In genomic region chr3R:5592009-5592572, dm6 we compare ENCODE assay signal across 2 fruit fly cellular contexts.
TF ChIP-seq lines count a peak whose summit lies in the region.

No protein-coding gene starts in this region.

TF ChIP-seq in whole organism, adult, 20 proteins besides CTCF, POLR2A, EP300 and RAD21 (continued from another document):
- TF ChIP-seq CG33017 (tag; optimal IDR thresholded peaks at IDR 0.05; lab: Kevin White, UChicago) (no peak), CG1620 (GFP tag; optimal IDR thresholded peaks at IDR 0.05; lab: Kevin White, UChicago) (no peak)

TF ChIP-seq in whole organism, embryonic, 481 proteins besides CTCF, POLR2A, EP300 and RAD21 (continued from another document):
- TF ChIP-seq twi (tag; optimal IDR thresholded peaks at IDR 0.05; lab: Kevin White, UChicago) (no peak), nerfin-2 (GFP tag; IDR thresholded peaks at IDR 0.05; lab: Robert Waterston, UW; ENCODE audit: partially characterized antibody) (0 out of 2 replicates have a peak, but pooled peaks have one; percentile 28), lilli (GFP tag; optimal IDR thresholded peaks at IDR 0.05; lab: Kevin White, UChicago) (no peak), Usf (GFP tag; optimal IDR thresholded peaks at IDR 0.05; lab: Kevin White, UChicago) (peak; percentile 91), sd (tag; optimal IDR thresholded peaks at IDR 0.05; lab: Kevin White, UChicago) (no peak), vnd (GFP tag; IDR thresholded peaks at IDR 0.05; lab: Robert Waterston, UW; ENCODE audit: partially characterized antibody) (no peak), otp (GFP tag; IDR thresholded peaks at IDR 0.05; lab: Robert Waterston, UW) (no peak), slp2 (GFP tag; optimal IDR thresholded peaks at IDR 0.05; lab: Kevin White, UChicago) (no peak), CG8290 (GFP tag; optimal IDR thresholded peaks at IDR 0.05; lab: Kevin White, UChicago) (no peak), CG8290 (tag; optimal IDR thresholded peaks at IDR 0.05; lab: Kevin White, UChicago) (peak in 1 of 2 experiments; percentile 19), Med (GFP tag; lab: Kevin White, UChicago) (peak; percentile 73), bigmax (GFP tag; optimal IDR thresholded peaks at IDR 0.05; lab: Kevin White, UChicago) (peak; percentile 13), CG12942 (GFP tag; optimal IDR thresholded peaks at IDR 0.05; lab: Kevin White, UChicago) (no peak), B-H2 (GFP tag; optimal IDR thresholded peaks at IDR 0.05; lab: Kevin White, UChicago) (peak; percentile 28), CG11456 (GFP tag; IDR thresholded peaks at IDR 0.05; lab: Robert Waterston, UW) (no peak), BtbVII (GFP tag; optimal IDR thresholded peaks at IDR 0.05; lab: Kevin White, UChicago) (no peak), YL-1 (GFP tag; optimal IDR thresholded peaks at IDR 0.05; lab: Kevin White, UChicago) (peak; percentile 78), CG10543 (GFP tag; optimal IDR thresholded peaks at IDR 0.05; lab: Kevin White, UChicago) (peak; percentile 13), CG8478 (optimal IDR thresholded peaks at IDR 0.05; lab: Kevin White, UChicago) (peak; percentile 17), ftz-f1 (GFP tag; optimal IDR thresholded peaks at IDR 0.05; lab: Kevin White, UChicago) (peak; percentile 63), ind (GFP tag; optimal IDR thresholded peaks at IDR 0.05; lab: Kevin White, UChicago) (no peak), Xbp1 (GFP tag; optimal IDR thresholded peaks at IDR 0.05; lab: Kevin White, UChicago) (no peak), MESR4 (GFP tag; optimal IDR thresholded peaks at IDR 0.05; lab: Kevin White, UChicago) (peak; percentile 13), ttk (GFP tag; IDR thresholded peaks at IDR 0.05; lab: Robert Waterston, UW) (no peak), nmo (GFP tag; optimal IDR thresholded peaks at IDR 0.05; lab: Kevin White, UChicago) (no peak), Stat92E (GFP tag; optimal IDR thresholded peaks at IDR 0.05; lab: Kevin White, UChicago) (no peak), bbx (GFP tag; IDR thresholded peaks at IDR 0.05; lab: Robert Waterston, UW; ENCODE audit: partially characterized antibody) (0 out of 2 replicates have a peak, but pooled peaks have one; percentile 15), Pdp1 (GFP tag; optimal IDR thresholded peaks at IDR 0.05; lab: Kevin White, UChicago) (peak in 1 of 2 experiments; percentile 64), Elba2 (GFP tag; optimal IDR thresholded peaks at IDR 0.05; lab: Kevin White, UChicago) (peak; percentile 71), CG4328 (GFP tag; optimal IDR thresholded peaks at IDR 0.05; lab: Kevin White, UChicago) (no peak), Deaf1 (tag; optimal IDR thresholded peaks at IDR 0.05; lab: Kevin White, UChicago) (peak; percentile 41), Antp (GFP tag; optimal IDR thresholded peaks at IDR 0.05; lab: Kevin White, UChicago) (no peak), sr (GFP tag; IDR thresholded peaks at IDR 0.05; lab: Robert Waterston, UW) (peak; percentile 67; the same call in 2 of the 3 replicates), mirr (GFP tag; optimal IDR thresholded peaks at IDR 0.05; lab: Kevin White, UChicago) (peak; percentile 24), CG3281 (GFP tag; optimal IDR thresholded peaks at IDR 0.05; lab: Kevin White, UChicago) (peak; percentile 3), CG6272 (GFP tag; IDR thresholded peaks at IDR 0.05; lab: Robert Waterston, UW) (no peak), CG4617 (GFP tag; optimal IDR thresholded peaks at IDR 0.05; lab: Kevin White, UChicago; ENCODE audit: borderline replicate concordance) (peak; percentile 47), CG17361 (GFP tag; IDR thresholded peaks at IDR 0.05; lab: Robert Waterston, UW) (no peak), CG10321 (GFP tag; IDR thresholded peaks at IDR 0.05; lab: Robert Waterston, UW) (peak; percentile 96), cwo (GFP tag; optimal IDR thresholded peaks at IDR 0.05; lab: Kevin White, UChicago) (peak; percentile 79), nerfin-1 (tag; optimal IDR thresholded peaks at IDR 0.05; lab: Kevin White, UChicago) (no peak), gsb (GFP tag; IDR thresholded peaks at IDR 0.05; lab: Robert Waterston, UW) (no peak), HLH4C (GFP tag; IDR thresholded peaks at IDR 0.05; lab: Robert Waterston, UW; ENCODE audit: partially characterized antibody) (peak; percentile 45; the same call in 1 of the 3 replicates), ato (GFP tag; IDR thresholded peaks at IDR 0.05; lab: Robert Waterston, UW; ENCODE audit: partially characterized antibody) (no peak), amos (GFP tag; IDR thresholded peaks at IDR 0.05; lab: Robert Waterston, UW; ENCODE audit: partially characterized antibody) (peak; percentile 33; the same call in 1 of the 2 replicates), Meics (GFP tag; optimal IDR thresholded peaks at IDR 0.05; lab: Kevin White, UChicago) (no peak), CG2712 (tag; optimal IDR thresholded peaks at IDR 0.05; lab: Kevin White, UChicago) (no peak), CG34376 (GFP tag; optimal IDR thresholded peaks at IDR 0.05; lab: Kevin White, UChicago) (peak; percentile 5), CG7556 (GFP tag; optimal IDR thresholded peaks at IDR 0.05; lab: Kevin White, UChicago) (no peak)
